Worm (Caenorhabditis elegans) whole organism, young adult: ENCODE results near the gene srh-234.

Source experiments
- lsy-27 ChIP-seq: sonication (generic microtip); optimal IDR thresholded peaks from 2 replicates; lab custom pipeline; 2017; ENCODE audit warnings: missing genetic modification characterization, mild to moderate bottlenecking, missing compliant biosample characterization, antibody characterized with exemption, missing genotype, borderline replicate concordance; ENCODE audit not compliant: insufficient read depth
- mel-28 ChIP-seq: sonication (generic microtip); optimal IDR thresholded peaks from 2 replicates; lab custom pipeline; 2016; ENCODE audit warnings: borderline replicate concordance, mild to moderate bottlenecking, missing genetic modification characterization, missing compliant biosample characterization
- sea-2 ChIP-seq: fragments of 200-800 bp; sonication (Bioruptor generic); IDR thresholded peaks from 2 replicates; pipeline ENCODE4 v1.3.6; 2022; ENCODE audit warnings: missing genetic modification characterization, missing compliant biosample characterization
- snpc-1.3 ChIP-seq: sonication (generic microtip); optimal IDR thresholded peaks from 2 replicates; lab custom pipeline; 2017; ENCODE audit warnings: missing genetic modification characterization, mild to moderate bottlenecking, missing compliant biosample characterization, antibody characterized with exemption, moderate library complexity, missing genotype, missing genetic modification reagents; ENCODE audit not compliant: insufficient read depth
- snpc-4 ChIP-seq, 5 experiments: fragments of 150-350 bp in 1 of 5; sonication (generic microtip) in 4 of 5; optimal IDR thresholded peaks; 2 replicates each; lab custom pipeline; 2014 to 2018; ENCODE audit warnings: missing genetic modification characterization in 5 of 5, missing biosample characterization in 3 of 5, antibody characterized with exemption in 2 of 5, mild to moderate bottlenecking in 2 of 5, missing compliant biosample characterization in 2 of 5, missing genotype in 2 of 5, moderate library complexity in 2 of 5, missing genetic modification reagents in 1 of 5
- tbp1 ChIP-seq: fragments of 200-800 bp; sonication (Bioruptor generic); optimal IDR thresholded peaks from 2 replicates; lab custom pipeline; 2018; ENCODE audit warnings: mild to moderate bottlenecking, missing genetic modification characterization, missing compliant biosample characterization

DNA sequence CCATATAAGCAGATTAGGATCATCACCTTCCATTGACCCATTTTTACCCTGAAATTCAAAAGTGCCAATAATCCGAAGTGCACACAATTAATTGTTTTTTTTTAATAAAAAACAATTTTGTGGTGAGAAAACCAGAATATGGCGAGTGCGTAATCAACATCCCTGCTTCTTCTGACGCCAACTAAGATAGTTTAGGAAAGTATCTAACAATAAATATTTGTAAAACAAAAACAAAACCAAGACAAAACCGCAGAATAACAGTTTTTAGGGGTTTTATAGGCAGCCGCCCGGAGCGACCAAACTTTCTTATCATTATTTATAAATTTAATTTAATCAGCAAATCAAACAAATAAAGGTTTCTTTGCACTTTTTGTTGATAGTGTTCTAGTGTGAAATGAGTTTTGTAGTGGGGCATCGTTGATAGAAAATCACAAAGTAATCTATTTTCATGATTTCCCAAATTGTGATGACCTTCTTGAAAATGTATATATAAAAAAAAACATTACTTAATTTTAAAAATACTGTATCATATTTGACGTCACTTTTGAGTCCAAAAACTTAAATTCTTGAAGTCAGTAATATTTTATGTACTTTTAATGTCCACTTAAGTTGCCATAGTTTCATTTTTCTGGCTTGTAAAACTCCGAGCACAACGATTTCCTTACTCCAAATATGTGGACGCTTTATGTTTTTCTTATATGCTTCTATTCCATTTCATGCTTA lies 41.8 kb downstream of the srh-234 start, which contains the start of the genes folt-3 and clec-214:
- no peak for TF ChIP-seq snpc-1.3 (tag; lab: Kevin White, UChicago)
- TF ChIP-seq mel-28, result no peak
- no peak for TF ChIP-seq lsy-27 (tag; lab: Kevin White, UChicago)
- TF ChIP-seq sea-2 (GFP tag; lab: Robert Waterston, UW), result no peak
- no peak for TF ChIP-seq snpc-4 (GFP tag; optimal IDR thresholded peaks at IDR 0.05; lab: Kevin White, UChicago)
- no peak for TF ChIP-seq snpc-4 (tag; optimal IDR thresholded peaks at IDR 0.05; lab: Kevin White, UChicago)
- TF ChIP-seq tbp1 (GFP tag; lab: Kevin White, UChicago), result no peak
